Worm (Caenorhabditis elegans) whole organism, L4/young adult: ENCODE measurements around the gene ZK632.11.

Experiments
- W03F9.2 ChIP-seq: fragments of 150-350 bp; optimal IDR thresholded peaks from 2 replicates; lab custom pipeline; 2014; ENCODE audit warnings: missing biosample characterization, missing genetic modification characterization
- dao-5 ChIP-seq: sonication (generic microtip); optimal IDR thresholded peaks from 2 replicates; lab custom pipeline; 2016; ENCODE audit warnings: missing genotype, missing genetic modification characterization, moderate library complexity, missing compliant biosample characterization
- him-1 ChIP-seq: sonication (generic microtip); optimal IDR thresholded peaks from 2 replicates; lab custom pipeline; 2016; ENCODE audit warnings: missing genotype, missing genetic modification reagents, missing genetic modification characterization, missing compliant biosample characterization

The ZK632.11 gene

ce11 chrIII:9827163-9827951 lies at the start of gene ZK632.11, which contains the start of gene ZK632.10:
Gene ZK632.11 (plus strand): TSS chrIII:9827915.
Gene ZK632.10 (minus strand): TSS chrIII:9827722.
- TF ChIP-seq W03F9.2 (peak; percentile 85), him-1 (tag; lab: Kevin White, UChicago) (no peak), dao-5 (no peak)

ce11 chrIII:9779080-9779479 lies 48.6 kb upstream of the ZK632.11 start:
- TF ChIP-seq him-1 (tag; lab: Kevin White, UChicago), result no peak
- no peak for TF ChIP-seq dao-5
- TF ChIP-seq W03F9.2, result no peak

- TF ChIP-seq dao-5 (no peak), him-1 (tag; lab: Kevin White, UChicago) (no peak)
Measured at ce11 chrIII:9780254-9780653, 47.5 kb upstream of the ZK632.11 start, which contains the start of gene sqv-3. Gene sqv-3 (minus strand): TSS chrIII:9780354.

- TF ChIP-seq him-1 (tag; lab: Kevin White, UChicago) (peak; percentile 63), W03F9.2 (peak; percentile 87), dao-5 (no peak)
Measured at ce11 chrIII:9780665-9781304, 46.9 kb upstream of the ZK632.11 start, which contains the start of gene vha-1. Gene vha-1 (plus strand): TSS chrIII:9781254.

- TF ChIP-seq dao-5, result no peak
- TF ChIP-seq him-1 (tag; lab: Kevin White, UChicago), result no peak
- TF ChIP-seq W03F9.2, result no peak
Measured at ce11 chrIII:9782011-9782436, 45.7 kb upstream of the ZK632.11 start, which contains the start of gene vha-2. Gene vha-2 (plus strand): TSS chrIII:9782164.

ce11 chrIII:9782483-9783081 lies 45.1 kb upstream of the ZK632.11 start, which contains the start of gene R10E11.6:
Gene R10E11.6 (plus strand): TSS chrIII:9783006.
- TF ChIP-seq W03F9.2 (no peak), dao-5 (no peak), him-1 (tag; lab: Kevin White, UChicago) (no peak)

- TF ChIP-seq W03F9.2 (no peak), him-1 (tag; lab: Kevin White, UChicago) (no peak), dao-5 (no peak)
Measured at ce11 chrIII:9783133-9783590, 44.6 kb upstream of the ZK632.11 start.

- TF ChIP-seq dao-5, result no peak
- TF ChIP-seq W03F9.2, result no peak
- TF ChIP-seq him-1 (tag; lab: Kevin White, UChicago), result no peak
Measured at ce11 chrIII:9786776-9787175, 40.9 kb upstream of the ZK632.11 start.

ce11 chrIII:9789083-9789482 lies 38.6 kb upstream of the ZK632.11 start:
- TF ChIP-seq him-1 (tag; lab: Kevin White, UChicago), result no peak
- no peak for TF ChIP-seq W03F9.2
- TF ChIP-seq dao-5, result no peak

ce11 chrIII:9789607-9790073 lies 38.1 kb upstream of the ZK632.11 start, which contains the start of gene R10E11.5:
Gene R10E11.5 (minus strand): TSS chrIII:9789657.
- no peak for TF ChIP-seq W03F9.2
- TF ChIP-seq dao-5, result no peak
- TF ChIP-seq him-1 (tag; lab: Kevin White, UChicago), result no peak

ce11 chrIII:9793592-9794417 lies 33.9 kb upstream of the ZK632.11 start, which contains the start of the genes R10E11.9 and mcm-6:
Gene R10E11.9 (minus strand): TSS chrIII:9793642.
Gene mcm-6 (plus strand): TSS chrIII:9794367.
- TF ChIP-seq him-1 (tag; lab: Kevin White, UChicago) (no peak), dao-5 (no peak), W03F9.2 (no peak)

- TF ChIP-seq dao-5 (no peak), him-1 (tag; lab: Kevin White, UChicago) (no peak), W03F9.2 (no peak)
Measured at ce11 chrIII:9796448-9796847, 31.3 kb upstream of the ZK632.11 start, which contains the start of gene srxa-10. Gene srxa-10 (minus strand): TSS chrIII:9796548.

ce11 chrIII:9798478-9799157 lies 29.1 kb upstream of the ZK632.11 start, which contains the start of gene ZK632.2:
Gene ZK632.2 (plus strand): TSS chrIII:9799107.
- TF ChIP-seq W03F9.2 (no peak), him-1 (tag; lab: Kevin White, UChicago) (no peak), dao-5 (no peak)
